Worm (Caenorhabditis elegans) whole organism, young adult: ENCODE data around the gene tpan-1.

ENCODE experiments used
- B0336.3 ChIP-seq: fragments of 200-800 bp; sonication (Bioruptor generic); IDR thresholded peaks from 2 replicates; pipeline ENCODE4 v1.3.6; 2022; ENCODE audit warnings: missing genetic modification characterization, missing compliant biosample characterization
- C17E4.6 ChIP-seq: fragments of 200-800 bp; sonication (Bioruptor generic); IDR thresholded peaks from 2 replicates; pipeline ENCODE4 v1.3.6; 2022; ENCODE audit warnings: missing genetic modification reagents, missing genetic modification characterization, missing compliant biosample characterization
- D2030.7 ChIP-seq: fragments of 200-800 bp; sonication (Bioruptor generic); IDR thresholded peaks from 2 replicates; pipeline ENCODE4 v1.3.6; 2022; ENCODE audit warnings: missing genetic modification reagents, missing genetic modification characterization, missing compliant biosample characterization
- F23B12.7 ChIP-seq: sonication (generic microtip); optimal IDR thresholded peaks from 2 replicates; lab custom pipeline; 2017; ENCODE audit warnings: missing genetic modification characterization, mild to moderate bottlenecking, missing compliant biosample characterization, antibody characterized with exemption, moderate library complexity; ENCODE audit not compliant: insufficient read depth
- F49E8.2 ChIP-seq: sonication (generic microtip); optimal IDR thresholded peaks from 3 replicates; lab custom pipeline; 2017; ENCODE audit warnings: missing genetic modification characterization, mild to moderate bottlenecking, missing compliant biosample characterization, antibody characterized with exemption, moderate library complexity; ENCODE audit not compliant: insufficient read depth
- akir-1 ChIP-seq: fragments of 200-800 bp; sonication (Bioruptor generic); optimal IDR thresholded peaks from 2 replicates; lab custom pipeline; 2018; ENCODE audit warnings: mild to moderate bottlenecking, missing genetic modification characterization, moderate library complexity, missing compliant biosample characterization
- aptf-2 ChIP-seq: fragments of 200-800 bp; sonication (Bioruptor generic); conservative IDR thresholded peaks from 2 replicates; pipeline ENCODE4 v1.3.6; 2022; ENCODE audit warnings: missing genetic modification reagents, missing genetic modification characterization, missing compliant biosample characterization
- aptf-3 ChIP-seq: fragments of 200-800 bp; sonication (Bioruptor generic); IDR thresholded peaks from 2 replicates; pipeline ENCODE4 v1.3.6; 2022; ENCODE audit warnings: missing genetic modification characterization, missing compliant biosample characterization
- athp-1 ChIP-seq: sonication (generic microtip); optimal IDR thresholded peaks from 2 replicates; lab custom pipeline; 2017; ENCODE audit warnings: mild to moderate bottlenecking, missing genetic modification characterization, missing compliant biosample characterization
- attf-6 ChIP-seq: fragments of 200-800 bp; sonication (Bioruptor generic); IDR thresholded peaks from 2 replicates; pipeline ENCODE4 v1.3.6; 2022; ENCODE audit warnings: missing genetic modification reagents, missing genetic modification characterization, missing compliant biosample characterization
- ccch-3 ChIP-seq: fragments of 200-800 bp; sonication (Bioruptor generic); optimal IDR thresholded peaks from 2 replicates; lab custom pipeline; 2018; ENCODE audit warnings: mild to moderate bottlenecking, missing genetic modification characterization, missing compliant biosample characterization
- ceh-100 ChIP-seq: fragments of 200-800 bp; sonication (Bioruptor generic); IDR thresholded peaks from 2 replicates; pipeline ENCODE4 v1.3.6; 2022; ENCODE audit warnings: missing genetic modification reagents, missing genetic modification characterization, missing compliant biosample characterization
- ceh-40 ChIP-seq: fragments of 200-800 bp; sonication (Bioruptor generic); IDR thresholded peaks from 2 replicates; pipeline ENCODE4 v1.3.6; 2022; ENCODE audit warnings: missing genetic modification characterization, missing compliant biosample characterization
- chd-7 ChIP-seq: sonication (generic microtip); optimal IDR thresholded peaks from 2 replicates; lab custom pipeline; 2016; ENCODE audit warnings: mild to moderate bottlenecking, missing genetic modification characterization, moderate library complexity, missing compliant biosample characterization
- die-1 ChIP-seq: sonication (generic microtip); optimal IDR thresholded peaks from 2 replicates; lab custom pipeline; 2016; ENCODE audit warnings: missing genotype, mild to moderate bottlenecking, missing genetic modification characterization, missing compliant biosample characterization
- egrh-3 ChIP-seq: fragments of 200-800 bp; sonication (Bioruptor generic); IDR thresholded peaks from 2 replicates; pipeline ENCODE4 v1.3.6; 2022; ENCODE audit warnings: missing genetic modification reagents, missing genetic modification characterization, missing compliant biosample characterization
- ekl-4 ChIP-seq: fragments of 200-800 bp; sonication (Bioruptor generic); IDR thresholded peaks from 2 replicates; pipeline ENCODE4 v1.3.6; 2022; ENCODE audit warnings: missing genetic modification reagents, missing genetic modification characterization, missing compliant biosample characterization
- gei-17 ChIP-seq: fragments of 200-800 bp; sonication (Bioruptor generic); optimal IDR thresholded peaks from 2 replicates; lab custom pipeline; 2018; ENCODE audit warnings: mild to moderate bottlenecking, missing genetic modification characterization, missing compliant biosample characterization
- hlh-12 ChIP-seq: sonication (generic microtip); optimal IDR thresholded peaks from 2 replicates; lab custom pipeline; 2016; ENCODE audit warnings: missing genetic modification characterization, missing compliant biosample characterization
- hmg-1.2 ChIP-seq: fragments of 200-800 bp; sonication (Bioruptor generic); IDR thresholded peaks from 2 replicates; pipeline ENCODE4 v1.3.6; 2022; ENCODE audit warnings: missing genetic modification reagents, missing genetic modification characterization, missing compliant biosample characterization
- lag-1 ChIP-seq: fragments of 200-800 bp; sonication (Bioruptor generic); IDR thresholded peaks from 2 replicates; pipeline ENCODE4 v1.3.6; 2022; ENCODE audit warnings: missing genetic modification reagents, missing genetic modification characterization, missing compliant biosample characterization
- madf-10 ChIP-seq: sonication (generic microtip); optimal IDR thresholded peaks from 2 replicates; lab custom pipeline; 2016; ENCODE audit warnings: mild to moderate bottlenecking, missing genetic modification characterization, missing compliant biosample characterization
- mxl-1 ChIP-seq: sonication (generic microtip); optimal IDR thresholded peaks from 2 replicates; lab custom pipeline; 2016; ENCODE audit warnings: missing genetic modification characterization, missing compliant biosample characterization
- nfya-1 ChIP-seq: sonication (generic microtip); optimal IDR thresholded peaks from 2 replicates; lab custom pipeline; 2017; ENCODE audit warnings: antibody characterized with exemption, missing compliant biosample characterization, missing genetic modification characterization, borderline replicate concordance; ENCODE audit not compliant: insufficient read depth
- nhr-120 ChIP-seq: fragments of 200-800 bp; sonication (Bioruptor generic); IDR thresholded peaks from 2 replicates; pipeline ENCODE4 v1.3.6; 2022; ENCODE audit warnings: missing genetic modification characterization, missing compliant biosample characterization
- nhr-179 ChIP-seq: sonication (generic microtip); optimal IDR thresholded peaks from 2 replicates; lab custom pipeline; 2016; ENCODE audit warnings: mild to moderate bottlenecking, missing genetic modification characterization, missing compliant biosample characterization
- pha-4 ChIP-seq: fragments of 150-350 bp; sonication (generic microtip); optimal IDR thresholded peaks from 2 replicates; lab custom pipeline; 2014; ENCODE audit warnings: missing biosample characterization, missing genetic modification reagents, missing genetic modification characterization
- rec-8 ChIP-seq, 2 experiments: sonication (generic microtip); optimal IDR thresholded peaks; 2 replicates each; lab custom pipeline; 2016; ENCODE audit warnings: mild to moderate bottlenecking in 2 of 2, missing genetic modification characterization in 2 of 2, missing genetic modification reagents in 2 of 2, missing genotype in 2 of 2, missing biosample characterization in 1 of 2, missing compliant biosample characterization in 1 of 2, moderate library complexity in 1 of 2
- rpc-1 ChIP-seq, 2 experiments: fragments of 150-350 bp in 1 of 2; sonication (generic microtip) in 1 of 2; optimal IDR thresholded peaks; 2 replicates each; lab custom pipeline; 2014 to 2018; ENCODE audit warnings: missing biosample characterization in 1 of 2, missing genetic modification characterization in 1 of 2, missing genetic modification reagents in 1 of 2, missing genotype in 1 of 2
- sea-2 ChIP-seq: fragments of 200-800 bp; sonication (Bioruptor generic); IDR thresholded peaks from 2 replicates; pipeline ENCODE4 v1.3.6; 2022; ENCODE audit warnings: missing genetic modification characterization, missing compliant biosample characterization
- snpc-1.1 ChIP-seq: sonication (generic microtip); optimal IDR thresholded peaks from 2 replicates; lab custom pipeline; 2017; ENCODE audit warnings: missing genetic modification characterization, mild to moderate bottlenecking, missing compliant biosample characterization, antibody characterized with exemption, moderate library complexity, missing genotype, missing genetic modification reagents; ENCODE audit not compliant: insufficient read depth
- snpc-4 ChIP-seq, 5 experiments: fragments of 150-350 bp in 1 of 5; sonication (generic microtip) in 4 of 5; optimal IDR thresholded peaks; 2 replicates each; lab custom pipeline; 2014 to 2018; ENCODE audit warnings: missing genetic modification characterization in 5 of 5, missing biosample characterization in 3 of 5, antibody characterized with exemption in 2 of 5, mild to moderate bottlenecking in 2 of 5, missing compliant biosample characterization in 2 of 5, missing genotype in 2 of 5, moderate library complexity in 2 of 5, missing genetic modification reagents in 1 of 5
- tbp1 ChIP-seq: fragments of 200-800 bp; sonication (Bioruptor generic); optimal IDR thresholded peaks from 2 replicates; lab custom pipeline; 2018; ENCODE audit warnings: mild to moderate bottlenecking, missing genetic modification characterization, missing compliant biosample characterization
- unc-130 ChIP-seq: sonication (generic microtip); optimal IDR thresholded peaks from 2 replicates; lab custom pipeline; 2016; ENCODE audit warnings: missing genetic modification reagents, missing genetic modification characterization, missing compliant biosample characterization
- xnd-1 ChIP-seq: sonication (generic microtip); optimal IDR thresholded peaks from 2 replicates; lab custom pipeline; 2016; ENCODE audit warnings: missing genotype, missing genetic modification reagents, missing genetic modification characterization, missing compliant biosample characterization
- ztf-18 ChIP-seq: sonication (generic microtip); optimal IDR thresholded peaks from 2 replicates; lab custom pipeline; 2016; ENCODE audit warnings: missing genotype, mild to moderate bottlenecking, missing genetic modification characterization, missing compliant biosample characterization
- ztf-28 ChIP-seq: fragments of 200-800 bp; sonication (Bioruptor generic); IDR thresholded peaks from 2 replicates; pipeline ENCODE4 v1.3.6; 2022; ENCODE audit warnings: missing genetic modification reagents, missing genetic modification characterization, missing compliant biosample characterization

The tpan-1 gene

ce11 chrV:20802906-20803305, 13.6 kb downstream of the tpan-1 start, which contains the start of gene Y44A6D.5:
Gene Y44A6D.5, minus strand, starts transcription at chrV:20803006.
- TF ChIP-seq ekl-4 (GFP tag; lab: Robert Waterston, UW) = no peak
- no peak for TF ChIP-seq B0336.3 (GFP tag; lab: Robert Waterston, UW)
- no peak for TF ChIP-seq egrh-3 (GFP tag; lab: Robert Waterston, UW)
- no peak for TF ChIP-seq F23B12.7
- no peak for TF ChIP-seq aptf-3
- TF ChIP-seq nhr-179 (tag; lab: Kevin White, UChicago) = no peak
- TF ChIP-seq sea-2 = no peak
- TF ChIP-seq ceh-40 = no peak
- TF ChIP-seq madf-10 (tag; lab: Kevin White, UChicago) = no peak
- no peak for TF ChIP-seq ccch-3 (GFP tag; lab: Kevin White, UChicago)
- TF ChIP-seq ztf-28 (GFP tag; lab: Robert Waterston, UW) = no peak
- no peak for TF ChIP-seq gei-17
- TF ChIP-seq akir-1 (GFP tag; lab: Kevin White, UChicago) = no peak
- no peak for TF ChIP-seq rpc-1 (optimal IDR thresholded peaks at IDR 0.05; lab: Kevin White, UChicago)
- no peak for TF ChIP-seq rpc-1 (tag; optimal IDR thresholded peaks at IDR 0.05; lab: Kevin White, UChicago)
- TF ChIP-seq lag-1 (GFP tag; lab: Robert Waterston, UW) = no peak
- TF ChIP-seq chd-7 = no peak
- no peak for TF ChIP-seq pha-4 (tag; lab: Kevin White, UChicago)
- TF ChIP-seq C17E4.6 (GFP tag; lab: Robert Waterston, UW) = no peak
- no peak for TF ChIP-seq attf-6 (GFP tag; lab: Robert Waterston, UW)

- TF ChIP-seq tbp1 = peak; percentile 43
- TF ChIP-seq hmg-1.2 (GFP tag; lab: Robert Waterston, UW) = peak; percentile 78
- TF ChIP-seq snpc-1.1 = peak; percentile 81
- peak; percentile 65 for TF ChIP-seq snpc-4 (GFP tag; optimal IDR thresholded peaks at IDR 0.05; lab: Kevin White, UChicago)
- TF ChIP-seq snpc-4 (tag; optimal IDR thresholded peaks at IDR 0.05; lab: Kevin White, UChicago) = peak; percentile 76 to 96 (median 89)
- TF ChIP-seq ztf-28 (GFP tag; lab: Robert Waterston, UW) = 0 out of 2 replicates have a peak, but pooled peaks have one; percentile 52
- TF ChIP-seq D2030.7 (GFP tag; lab: Robert Waterston, UW) = 0 out of 2 replicates have a peak, but pooled peaks have one; percentile 39
Observed at ce11 chrV:20803464-20803863, 14.2 kb downstream of the tpan-1 start.

ce11 chrV:20807038-20807437, 17.7 kb downstream of the tpan-1 start, which contains the start of gene Y44A6D.6:
Gene Y44A6D.6, plus strand, starts transcription at chrV:20807338.
- TF ChIP-seq unc-130 (GFP tag; lab: Kevin White, UChicago) = no peak

ce11 chrV:20813646-20814045, 24.3 kb downstream of the tpan-1 start:
- TF ChIP-seq sea-2 (no peak), hlh-12 (tag; lab: Kevin White, UChicago) (no peak), die-1 (tag; lab: Kevin White, UChicago) (no peak)

ce11 chrV:20814424-20814823, 25.1 kb downstream of the tpan-1 start, which contains the start of gene Y44A6D.7:
Gene Y44A6D.7, plus strand, starts transcription at chrV:20814724.
- no peak for TF ChIP-seq nfya-1
- no peak for TF ChIP-seq attf-6 (GFP tag; lab: Robert Waterston, UW)
- no peak for TF ChIP-seq F49E8.2
- no peak for TF ChIP-seq egrh-3 (GFP tag; lab: Robert Waterston, UW)
- TF ChIP-seq aptf-2 (GFP tag; lab: Robert Waterston, UW) = no peak
- no peak for TF ChIP-seq xnd-1 (tag; lab: Kevin White, UChicago)
- TF ChIP-seq chd-7 = no peak
- no peak for TF ChIP-seq nhr-120 (GFP tag; lab: Robert Waterston, UW)
- TF ChIP-seq D2030.7 (GFP tag; lab: Robert Waterston, UW) = no peak
- TF ChIP-seq ztf-18 (tag; lab: Kevin White, UChicago) = no peak
- no peak for TF ChIP-seq akir-1 (GFP tag; lab: Kevin White, UChicago)
- TF ChIP-seq ceh-100 (GFP tag; lab: Robert Waterston, UW) = no peak
- no peak for TF ChIP-seq rec-8 (tag; optimal IDR thresholded peaks at IDR 0.05; lab: Kevin White, UChicago)
- no peak for TF ChIP-seq athp-1 (tag; lab: Kevin White, UChicago)
- no peak for TF ChIP-seq mxl-1
